Worm (Caenorhabditis elegans) whole organism, midembryonic: Measurements from ENCODE around the gene lmbr-1.
A peak's percentile ranks its signal among the peaks of the same experiment; 100 is the strongest.
"Not testable (repeated sequence)": the region's sequence is repeated elsewhere in the genome, so short reads cannot be mapped to it uniquely, and the experiment has no call there.

Experiments
- T22C8.4 ChIP-seq: fragments of 200-800 bp; sonication (Bioruptor generic); IDR thresholded peaks from 2 replicates; pipeline ENCODE4 v1.3.6; 2022; ENCODE audit warnings: missing genetic modification characterization, missing compliant biosample characterization
- cog-1 ChIP-seq: sonication (generic microtip); optimal IDR thresholded peaks from 2 replicates; lab custom pipeline; 2016; ENCODE audit warnings: missing genetic modification characterization, missing compliant biosample characterization
- flt-1 ChIP-seq: fragments of 200-800 bp; sonication (Bioruptor generic); IDR thresholded peaks from 2 replicates; pipeline ENCODE4 v1.3.6; 2022; ENCODE audit warnings: missing genetic modification characterization, missing compliant biosample characterization
- klf-2 ChIP-seq: fragments of 200-800 bp; sonication (Bioruptor generic); conservative IDR thresholded peaks from 2 replicates; pipeline ENCODE4 v1.3.6; 2022; ENCODE audit warnings: missing genetic modification reagents, missing genetic modification characterization, missing compliant biosample characterization
- med-1 ChIP-seq: sonication (generic microtip); optimal IDR thresholded peaks from 2 replicates; lab custom pipeline; 2017; ENCODE audit warnings: missing genetic modification characterization, mild to moderate bottlenecking, missing compliant biosample characterization, antibody characterized with exemption, missing genetic modification reagents; ENCODE audit not compliant: insufficient read depth
- ref-1 ChIP-seq: fragments of 200-800 bp; sonication (Bioruptor generic); conservative IDR thresholded peaks from 2 replicates; pipeline ENCODE4 v1.3.6; 2022; ENCODE audit warnings: missing genetic modification reagents, missing genetic modification characterization, missing compliant biosample characterization
- tab-1 ChIP-seq: fragments of 200-800 bp; sonication (Bioruptor generic); IDR thresholded peaks from 2 replicates; pipeline ENCODE4 v1.3.6; 2022; ENCODE audit warnings: missing genetic modification characterization, missing compliant biosample characterization
- ztf-23 ChIP-seq: fragments of 200-800 bp; sonication (Bioruptor generic); IDR thresholded peaks from 2 replicates; pipeline ENCODE4 v1.3.6; 2022; ENCODE audit warnings: missing genetic modification reagents, missing genetic modification characterization, missing compliant biosample characterization
- ztf-29 ChIP-seq: fragments of 200-800 bp; sonication (Bioruptor generic); IDR thresholded peaks from 2 replicates; pipeline ENCODE4 v1.3.6; 2022; ENCODE audit warnings: missing genetic modification reagents, missing genetic modification characterization, missing compliant biosample characterization

The lmbr-1 gene

DNA sequence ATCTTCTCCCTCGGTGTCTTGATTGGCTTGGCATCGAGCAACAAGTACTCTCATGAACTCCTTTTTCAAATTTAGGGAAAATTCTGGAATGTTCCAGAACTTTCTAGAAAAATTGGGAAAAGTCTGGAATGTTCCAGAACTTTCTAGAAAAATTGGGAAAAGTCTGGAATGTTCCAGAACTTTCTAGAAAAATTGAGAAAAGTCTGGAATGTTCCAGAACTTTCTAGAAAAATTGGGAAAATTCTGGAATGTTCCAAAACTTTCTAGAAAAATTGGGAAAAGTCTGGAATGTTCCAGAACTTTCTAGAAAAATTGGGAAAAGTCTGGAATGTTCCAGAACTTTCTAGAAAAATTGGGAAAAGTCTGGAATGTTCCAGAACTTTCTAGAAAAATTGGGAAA is 27.8 kb upstream of the lmbr-1 start, which contains the start of gene ZC262.7:
Gene ZC262.7 (minus strand): TSS at position 54 of the 400 bp plus-strand sequence.
- not testable (repeated sequence) for TF ChIP-seq med-1 (GFP tag; lab: Kevin White, UChicago); cog-1 (tag; lab: Kevin White, UChicago); flt-1 (GFP tag; lab: Robert Waterston, UW)

DNA sequence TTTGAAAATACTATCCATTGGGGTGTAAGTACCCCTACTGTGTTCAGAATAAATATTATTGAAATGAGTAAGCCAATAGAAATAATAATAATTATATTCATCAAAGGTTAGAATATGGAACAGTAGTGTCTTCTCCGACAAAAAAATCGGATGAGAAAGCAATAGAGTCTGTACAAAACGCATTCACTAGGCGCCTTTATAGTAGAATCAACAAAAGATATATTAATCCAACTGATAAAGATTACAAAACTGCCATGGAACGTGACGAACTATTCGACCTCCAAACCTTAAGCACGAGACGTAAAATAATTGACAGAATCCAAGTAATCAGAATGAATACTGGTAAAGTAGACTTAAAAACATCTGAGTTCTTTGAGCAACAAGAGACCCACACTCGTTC is 24.2 kb upstream of the lmbr-1 start, which contains the start of gene clc-29:
Gene clc-29 (minus strand): TSS at position 101 of the 400 bp plus-strand sequence.
- TF ChIP-seq cog-1 (tag; lab: Kevin White, UChicago); klf-2 (GFP tag; lab: Robert Waterston, UW); T22C8.4 (GFP tag; lab: Robert Waterston, UW): not testable (repeated sequence)

DNA sequence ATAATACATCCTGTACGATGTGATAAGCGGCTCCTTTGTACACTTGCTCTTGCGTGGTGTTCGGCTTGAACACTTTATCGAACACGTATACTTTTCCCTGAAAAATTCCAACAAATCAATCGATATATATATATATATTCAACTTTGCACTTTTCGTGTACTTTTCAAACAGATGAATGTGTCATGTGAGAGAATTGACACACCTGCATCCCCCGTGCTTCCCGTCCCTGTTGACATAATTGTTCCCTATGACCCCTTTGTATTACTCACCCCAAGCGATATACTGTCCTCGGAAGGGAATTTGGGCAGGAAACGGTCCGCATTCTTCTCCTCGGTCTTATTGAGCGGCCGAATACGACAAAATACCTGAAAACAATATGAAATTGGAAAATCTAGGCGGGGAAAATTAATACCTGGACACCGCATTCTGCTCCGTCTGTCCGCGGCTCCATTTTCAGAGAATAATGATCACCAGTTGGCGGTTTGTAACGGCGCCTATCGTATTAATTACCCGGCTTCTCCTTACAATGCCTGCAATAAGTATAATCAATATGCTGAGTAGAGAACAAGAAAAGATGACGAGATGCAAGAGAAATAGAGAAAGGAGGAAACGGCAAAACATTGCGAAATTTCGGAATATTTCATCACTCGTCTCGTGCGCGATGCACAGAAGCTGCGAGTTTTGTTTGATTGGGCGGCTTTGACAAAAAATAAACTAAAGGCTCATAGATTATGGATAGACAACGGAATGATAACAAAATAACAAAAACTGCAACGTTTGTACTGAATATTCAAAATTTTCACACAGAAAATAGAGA is 17.2 kb upstream of the lmbr-1 start, which contains the start of gene unc-116:
Gene unc-116 (minus strand): TSS at position 531 of the 818 bp plus-strand sequence.
- TF ChIP-seq klf-2 (GFP tag; lab: Robert Waterston, UW) (no peak), tab-1 (GFP tag; lab: Robert Waterston, UW) (no peak), T22C8.4 (GFP tag; lab: Robert Waterston, UW) (no peak), ztf-29 (GFP tag; lab: Robert Waterston, UW) (no peak), cog-1 (tag; lab: Kevin White, UChicago) (no peak), ztf-23 (GFP tag; lab: Robert Waterston, UW) (no peak), ref-1 (GFP tag; lab: Robert Waterston, UW) (no peak), flt-1 (GFP tag; lab: Robert Waterston, UW) (no peak), med-1 (GFP tag; lab: Kevin White, UChicago) (no peak)

DNA sequence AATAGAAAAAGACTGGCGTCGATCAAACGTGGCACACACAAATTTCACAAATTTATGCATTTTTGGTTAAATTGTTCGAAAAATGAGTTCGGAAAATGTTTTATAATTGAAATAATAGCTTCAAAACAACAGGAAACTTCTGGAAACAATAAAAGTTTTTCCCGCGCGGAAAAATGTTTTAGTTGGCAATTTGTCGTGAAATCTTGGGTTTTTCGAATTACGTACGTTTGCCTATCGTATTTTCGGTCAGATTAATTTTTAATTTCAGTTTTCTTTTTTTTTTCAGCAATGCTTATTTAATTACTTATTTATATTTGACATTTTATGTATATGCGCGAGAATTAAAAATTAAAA is 16.6 kb upstream of the lmbr-1 start:
- TF ChIP-seq ztf-23 (GFP tag; lab: Robert Waterston, UW) (no peak), klf-2 (GFP tag; lab: Robert Waterston, UW) (no peak), ztf-29 (GFP tag; lab: Robert Waterston, UW) (no peak), T22C8.4 (GFP tag; lab: Robert Waterston, UW) (no peak), tab-1 (GFP tag; lab: Robert Waterston, UW) (no peak), cog-1 (tag; lab: Kevin White, UChicago) (no peak), flt-1 (GFP tag; lab: Robert Waterston, UW) (no peak), med-1 (GFP tag; lab: Kevin White, UChicago) (no peak), ref-1 (GFP tag; lab: Robert Waterston, UW) (no peak)

DNA sequence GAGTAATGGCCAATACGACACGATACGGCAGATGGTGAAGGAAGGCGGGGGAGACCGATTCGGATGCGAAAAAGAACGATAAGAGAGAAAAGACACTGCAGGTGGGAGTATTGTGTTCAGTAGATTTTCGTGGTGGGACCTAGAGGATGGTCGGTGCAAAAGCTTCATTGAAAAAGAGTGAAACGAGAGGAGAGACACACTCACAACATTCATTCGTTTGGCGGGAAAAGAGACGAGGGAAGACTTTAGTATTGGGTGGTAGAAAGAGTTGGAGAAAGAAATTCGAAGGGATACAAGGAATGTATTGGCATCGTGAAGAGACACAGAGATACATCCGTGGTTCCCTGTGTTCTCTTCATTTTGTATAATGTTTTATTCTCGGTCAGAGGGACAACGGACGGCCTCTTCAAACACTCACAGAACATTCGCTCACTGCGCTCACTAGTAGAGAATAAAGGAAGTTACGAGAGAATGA is 15.6 kb upstream of the lmbr-1 start:
- TF ChIP-seq cog-1 (tag; lab: Kevin White, UChicago) (peak; percentile 67), flt-1 (GFP tag; lab: Robert Waterston, UW) (peak; percentile 68), klf-2 (GFP tag; lab: Robert Waterston, UW) (no peak), T22C8.4 (GFP tag; lab: Robert Waterston, UW) (no peak), ztf-29 (GFP tag; lab: Robert Waterston, UW) (peak; percentile 27; the same call in 1 of the 2 replicates), ref-1 (GFP tag; lab: Robert Waterston, UW) (no peak)

DNA sequence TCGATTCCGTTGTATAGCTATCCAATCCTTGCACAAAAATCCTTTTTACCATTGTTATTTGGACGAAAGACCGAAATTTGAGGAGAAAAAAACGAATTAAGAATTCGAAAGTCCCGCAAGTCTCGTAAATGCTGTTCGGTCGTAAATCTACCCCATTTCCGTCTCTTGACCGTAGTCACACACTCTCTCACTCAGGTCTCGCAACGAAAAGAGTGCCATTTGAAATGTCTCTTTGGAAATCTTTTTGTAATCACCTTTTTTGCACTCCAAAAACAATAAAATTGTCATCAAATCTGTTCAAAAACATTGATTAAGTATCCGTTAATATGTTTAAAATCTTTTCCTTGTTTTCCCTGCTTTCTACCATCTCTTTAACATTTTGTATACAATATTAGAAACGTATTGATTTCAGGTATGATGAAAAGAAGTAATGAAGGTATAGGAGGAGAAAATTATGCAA is 13.8 kb upstream of the lmbr-1 start, which contains the start of the genes R05D3.8 and rfp-1:
Gene R05D3.8 (minus strand): TSS at position 115 of the 460 bp plus-strand sequence.
Gene rfp-1 (plus strand): TSS at position 410 of the 460 bp plus-strand sequence.
- TF ChIP-seq med-1 (GFP tag; lab: Kevin White, UChicago) (no peak), cog-1 (tag; lab: Kevin White, UChicago) (peak; percentile 9)

DNA sequence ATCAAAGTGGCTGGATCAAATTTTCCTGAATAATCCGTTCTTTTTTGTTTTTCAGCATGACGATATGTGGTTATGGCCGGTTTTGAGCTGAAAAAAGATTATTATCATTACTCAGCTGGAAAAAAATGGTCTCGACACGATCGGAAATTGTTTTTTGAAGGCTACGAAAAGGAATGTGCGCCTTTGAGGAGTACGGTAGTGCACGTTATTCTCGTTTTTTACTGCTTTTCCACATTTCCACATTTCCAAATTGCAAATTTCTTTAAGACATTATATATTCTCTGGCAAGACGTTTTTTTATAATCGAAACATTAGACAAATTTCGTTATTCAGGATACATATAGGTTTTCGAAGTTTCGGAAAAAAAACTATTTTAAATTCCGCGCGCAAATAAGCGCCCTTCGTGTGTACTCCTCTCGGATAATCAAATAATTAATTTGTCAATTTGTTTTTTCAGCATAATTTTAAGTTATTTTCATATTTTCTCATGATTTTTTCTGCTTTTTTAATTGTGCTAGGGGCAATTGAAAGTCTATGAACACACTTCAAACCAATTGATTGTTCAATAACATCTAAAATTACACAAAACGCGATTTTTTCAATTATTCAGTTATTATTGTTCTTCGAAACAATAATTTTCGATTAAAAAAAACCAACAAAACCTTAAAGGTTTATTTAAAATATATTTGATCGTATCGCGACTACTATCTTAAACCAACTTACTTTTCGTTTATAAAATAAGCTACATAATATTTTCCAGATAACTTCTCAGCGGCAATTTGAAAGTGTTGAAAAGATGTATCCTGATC is 8.6 kb upstream of the lmbr-1 start, which contains the start of gene R05D3.3:
Gene R05D3.3 (plus strand): TSS at position 759 of the 809 bp plus-strand sequence.
- TF ChIP-seq ztf-23 (GFP tag; lab: Robert Waterston, UW) (no peak), cog-1 (tag; lab: Kevin White, UChicago) (no peak), klf-2 (GFP tag; lab: Robert Waterston, UW) (no peak), med-1 (GFP tag; lab: Kevin White, UChicago) (no peak), T22C8.4 (GFP tag; lab: Robert Waterston, UW) (no peak), flt-1 (GFP tag; lab: Robert Waterston, UW) (no peak), ztf-29 (GFP tag; lab: Robert Waterston, UW) (no peak), tab-1 (GFP tag; lab: Robert Waterston, UW) (no peak), ref-1 (GFP tag; lab: Robert Waterston, UW) (no peak)

DNA sequence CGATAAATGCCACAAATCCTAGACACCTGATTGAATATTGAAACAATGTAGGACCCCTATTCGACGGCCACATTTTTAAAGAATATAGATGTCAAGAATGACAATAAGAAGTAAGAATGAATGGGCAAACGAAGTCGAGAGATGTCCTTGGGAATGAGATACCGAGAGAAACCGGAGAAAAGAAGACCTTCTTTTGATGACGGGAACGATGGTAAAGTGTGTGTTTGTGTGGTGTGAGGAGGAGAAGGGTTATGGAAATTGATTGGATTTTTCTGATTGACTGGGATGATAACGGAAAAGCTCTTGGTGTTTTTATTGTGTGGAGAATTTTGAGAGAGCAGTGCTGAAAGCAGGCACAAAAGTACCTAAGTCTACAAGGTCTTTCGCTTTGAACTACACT is 3.4 kb upstream of the lmbr-1 start, which contains the start of gene R05D3.9:
Gene R05D3.9 (minus strand): TSS at position 101 of the 400 bp plus-strand sequence.
- TF ChIP-seq T22C8.4 (GFP tag; lab: Robert Waterston, UW), result no peak
- no peak for TF ChIP-seq ztf-23 (GFP tag; lab: Robert Waterston, UW)
- no peak for TF ChIP-seq klf-2 (GFP tag; lab: Robert Waterston, UW)
- no peak for TF ChIP-seq flt-1 (GFP tag; lab: Robert Waterston, UW)
- no peak for TF ChIP-seq cog-1 (tag; lab: Kevin White, UChicago)
- TF ChIP-seq ztf-29 (GFP tag; lab: Robert Waterston, UW), result no peak
- no peak for TF ChIP-seq ref-1 (GFP tag; lab: Robert Waterston, UW)
- TF ChIP-seq med-1 (GFP tag; lab: Kevin White, UChicago), result no peak
- no peak for TF ChIP-seq tab-1 (GFP tag; lab: Robert Waterston, UW)
